Worm (Caenorhabditis elegans) whole organism, L4 larva: ENCODE measurements around the gene ZK669.2.
A peak's percentile ranks its signal among the peaks of the same experiment; 100 is the strongest.

Experiments
- F10B5.3 ChIP-seq: sonication (generic microtip); optimal IDR thresholded peaks from 2 replicates; lab custom pipeline; 2016; ENCODE audit warnings: mild to moderate bottlenecking, missing genetic modification characterization, missing compliant biosample characterization
- F26F4.8 ChIP-seq: fragments of 200-800 bp; sonication (Bioruptor generic); conservative IDR thresholded peaks from 2 replicates; pipeline ENCODE4 v1.3.6; 2022; ENCODE audit warnings: missing genetic modification characterization, missing compliant biosample characterization
- F37D6.2 ChIP-seq: sonication (generic microtip); optimal IDR thresholded peaks from 2 replicates; lab custom pipeline; 2016; ENCODE audit warnings: mild to moderate bottlenecking, missing genetic modification characterization, missing compliant biosample characterization
- F44E2.7 ChIP-seq: fragments of 200-800 bp; sonication (Bioruptor generic); IDR thresholded peaks from 2 replicates; pipeline ENCODE4 v2.1.2; 2022; ENCODE audit warnings: missing genetic modification characterization, missing compliant biosample characterization
- R02D3.7 ChIP-seq: fragments of 150-350 bp; sonication (generic microtip); optimal IDR thresholded peaks from 3 replicates; lab custom pipeline; 2014; ENCODE audit warnings: missing biosample characterization, missing genetic modification characterization
- T20F7.1 ChIP-seq: fragments of 200-800 bp; sonication (Bioruptor generic); optimal IDR thresholded peaks from 2 replicates; lab custom pipeline; 2018; ENCODE audit warnings: mild to moderate bottlenecking, missing genetic modification characterization, missing compliant biosample characterization
- T26A8.4 ChIP-seq: fragments of 200-800 bp; sonication (Bioruptor generic); IDR thresholded peaks from 2 replicates; pipeline ENCODE4 v1.3.6; 2022; ENCODE audit warnings: missing genetic modification characterization, missing compliant biosample characterization
- Y5F2A.4 ChIP-seq: fragments of 200-800 bp; sonication (Bioruptor generic); optimal IDR thresholded peaks from 2 replicates; lab custom pipeline; 2018; ENCODE audit warnings: mild to moderate bottlenecking, missing genetic modification characterization, missing compliant biosample characterization
- aha-1 ChIP-seq: fragments of 150-350 bp; peaks from one replicate; lab custom pipeline; 2014; ENCODE audit warnings: missing biosample characterization, missing genetic modification characterization
- attf-4 ChIP-seq: sonication (generic microtip); optimal IDR thresholded peaks from 3 replicates; lab custom pipeline; 2017; ENCODE audit warnings: missing biosample characterization, missing genetic modification characterization
- ceh-28 ChIP-seq: fragments of 150-350 bp; optimal IDR thresholded peaks from 2 replicates; lab custom pipeline; 2014; ENCODE audit warnings: missing biosample characterization, missing genetic modification reagents, missing genetic modification characterization
- ceh-44 ChIP-seq: fragments of 200-800 bp; sonication (Bioruptor generic); IDR thresholded peaks from 2 replicates; pipeline ENCODE4 v1.3.6; 2022; ENCODE audit warnings: missing genetic modification reagents, missing genetic modification characterization, missing compliant biosample characterization
- ceh-62 ChIP-seq: sonication (generic microtip); optimal IDR thresholded peaks from 2 replicates; lab custom pipeline; 2017; ENCODE audit warnings: missing biosample characterization, missing genetic modification characterization
- daf-16 ChIP-seq, 3 experiments: sonication (generic microtip); optimal IDR thresholded peaks; 2 replicates each; lab custom pipeline; 2016 to 2017; ENCODE audit warnings: missing genetic modification characterization in 3 of 3, missing genetic modification reagents in 3 of 3, mild to moderate bottlenecking in 2 of 3, missing compliant biosample characterization in 2 of 3, missing biosample characterization in 1 of 3, moderate library complexity in 1 of 3
- dmd-8 ChIP-seq: fragments of 200-800 bp; sonication (Bioruptor generic); IDR thresholded peaks from 2 replicates; pipeline ENCODE4 v1.3.6; 2022; ENCODE audit warnings: missing genetic modification characterization, missing compliant biosample characterization
- dpl-1 ChIP-seq: fragments of 150-350 bp; optimal IDR thresholded peaks from 2 replicates; lab custom pipeline; 2014; ENCODE audit warnings: missing biosample characterization, missing genetic modification reagents, missing genetic modification characterization
- dve-1 ChIP-seq: sonication (generic microtip); optimal IDR thresholded peaks from 2 replicates; lab custom pipeline; 2017; ENCODE audit warnings: antibody characterized with exemption, mild to moderate bottlenecking, missing genetic modification characterization, missing compliant biosample characterization; ENCODE audit not compliant: insufficient read depth
- egl-43 ChIP-seq: fragments of 200-800 bp; sonication (Bioruptor generic); IDR thresholded peaks from 2 replicates; pipeline ENCODE4 v1.3.6; 2022; ENCODE audit warnings: missing genetic modification reagents, missing genetic modification characterization, missing compliant biosample characterization
- fkh-10 ChIP-seq: fragments of 150-350 bp; optimal IDR thresholded peaks from 2 replicates; lab custom pipeline; 2014; ENCODE audit warnings: missing biosample characterization, missing genetic modification reagents, missing genetic modification characterization
- hlh-11 ChIP-seq: fragments of 200-800 bp; sonication (Bioruptor generic); optimal IDR thresholded peaks from 2 replicates; lab custom pipeline; 2018; ENCODE audit warnings: mild to moderate bottlenecking, missing genetic modification characterization, missing compliant biosample characterization
- hlh-30 ChIP-seq: sonication (generic microtip); optimal IDR thresholded peaks from 2 replicates; lab custom pipeline; 2017; ENCODE audit warnings: antibody characterized with exemption, mild to moderate bottlenecking, missing genetic modification characterization, missing compliant biosample characterization; ENCODE audit not compliant: insufficient read depth
- lim-7 ChIP-seq: fragments of 200-800 bp; sonication (Bioruptor generic); IDR thresholded peaks from 2 replicates; pipeline ENCODE4 v1.3.6; 2022; ENCODE audit warnings: missing genetic modification characterization, missing compliant biosample characterization
- lin-13 ChIP-seq: fragments of 150-350 bp; optimal IDR thresholded peaks from 2 replicates; lab custom pipeline; 2014; ENCODE audit warnings: missing biosample characterization, missing genetic modification reagents, missing genetic modification characterization
- lin-39 ChIP-seq: fragments of 150-350 bp; optimal IDR thresholded peaks from 2 replicates; lab custom pipeline; 2014; ENCODE audit warnings: missing biosample characterization, missing genetic modification reagents, missing genetic modification characterization
- lsy-2 ChIP-seq, 2 experiments: fragments of 150-350 bp in 1 of 2; sonication (generic microtip) in 1 of 2; optimal IDR thresholded peaks; 2 replicates each; lab custom pipeline; 2014 to 2017; ENCODE audit warnings: missing biosample characterization in 2 of 2, missing genetic modification characterization in 2 of 2
- mdl-1 ChIP-seq, 2 experiments: fragments of 150-350 bp in 1 of 2; sonication (generic microtip) in 1 of 2; optimal IDR thresholded peaks; 2 replicates each; lab custom pipeline; 2014 to 2017; ENCODE audit warnings: missing biosample characterization in 2 of 2, missing genetic modification characterization in 2 of 2
- mep-1 ChIP-seq: fragments of 150-350 bp; sonication (generic microtip); optimal IDR thresholded peaks from 3 replicates; lab custom pipeline; 2014; ENCODE audit warnings: missing biosample characterization, missing genetic modification characterization
- mes-2 ChIP-seq: sonication (generic microtip); optimal IDR thresholded peaks from 2 replicates; lab custom pipeline; 2016; ENCODE audit warnings: missing genotype, mild to moderate bottlenecking, missing genetic modification characterization, missing compliant biosample characterization; ENCODE audit not compliant: poor library complexity, severe bottlenecking
- mxl-3 ChIP-seq: fragments of 200-800 bp; sonication (Bioruptor generic); optimal IDR thresholded peaks from 2 replicates; lab custom pipeline; 2018; ENCODE audit warnings: mild to moderate bottlenecking, missing genetic modification characterization, missing compliant biosample characterization
- nhr-11 ChIP-seq: fragments of 150-350 bp; optimal IDR thresholded peaks from 2 replicates; lab custom pipeline; 2014; ENCODE audit warnings: missing biosample characterization, missing genetic modification characterization
- nhr-237 ChIP-seq: sonication (generic microtip); optimal IDR thresholded peaks from 2 replicates; lab custom pipeline; 2017; ENCODE audit warnings: missing biosample characterization, missing genetic modification characterization
- nhr-25 ChIP-seq: sonication (generic microtip); optimal IDR thresholded peaks from 2 replicates; lab custom pipeline; 2017; ENCODE audit warnings: missing genetic modification characterization, mild to moderate bottlenecking, missing compliant biosample characterization, antibody characterized with exemption, moderate library complexity, borderline replicate concordance; ENCODE audit not compliant: insufficient read depth
- nhr-28 ChIP-seq: fragments of 150-350 bp; optimal IDR thresholded peaks from 2 replicates; lab custom pipeline; 2014; ENCODE audit warnings: missing biosample characterization, missing genetic modification characterization
- nhr-42 ChIP-seq: fragments of 200-800 bp; sonication (Bioruptor generic); IDR thresholded peaks from 2 replicates; pipeline ENCODE4 v1.3.6; 2022; ENCODE audit warnings: missing genetic modification characterization, missing compliant biosample characterization
- nhr-48 ChIP-seq: sonication (generic microtip); optimal IDR thresholded peaks from 2 replicates; lab custom pipeline; 2016; ENCODE audit warnings: mild to moderate bottlenecking, missing genetic modification characterization, missing compliant biosample characterization
- nhr-6 ChIP-seq: fragments of 150-350 bp; optimal IDR thresholded peaks from 2 replicates; lab custom pipeline; 2014; ENCODE audit warnings: missing biosample characterization, missing genetic modification characterization
- nhr-77 ChIP-seq: fragments of 150-350 bp; optimal IDR thresholded peaks from 2 replicates; lab custom pipeline; 2014; ENCODE audit warnings: missing biosample characterization, missing genetic modification characterization
- php-3 ChIP-seq: fragments of 200-800 bp; sonication (Bioruptor generic); IDR thresholded peaks from 2 replicates; pipeline ENCODE4 v1.3.6; 2022; ENCODE audit warnings: missing genetic modification reagents, missing genetic modification characterization, missing compliant biosample characterization
- rbr-2 ChIP-seq: sonication (generic microtip); optimal IDR thresholded peaks from 2 replicates; lab custom pipeline; 2016; ENCODE audit warnings: missing genotype, missing genetic modification characterization, missing compliant biosample characterization
- saeg-2 ChIP-seq: fragments of 200-800 bp; sonication (Bioruptor generic); IDR thresholded peaks from 2 replicates; pipeline ENCODE4 v1.3.6; 2022; ENCODE audit warnings: missing genetic modification reagents, missing genetic modification characterization, missing compliant biosample characterization
- skn-1 ChIP-seq: fragments of 150-350 bp; optimal IDR thresholded peaks from 2 replicates; lab custom pipeline; 2014; ENCODE audit warnings: missing biosample characterization, missing genetic modification characterization
- snpc-4 ChIP-seq: fragments of 150-350 bp; optimal IDR thresholded peaks from 2 replicates; lab custom pipeline; 2014; ENCODE audit warnings: missing biosample characterization, missing genetic modification characterization
- spr-1 ChIP-seq: sonication (generic microtip); optimal IDR thresholded peaks from 2 replicates; lab custom pipeline; 2016; ENCODE audit warnings: mild to moderate bottlenecking, missing genetic modification characterization, missing compliant biosample characterization
- spr-3 ChIP-seq: fragments of 200-800 bp; sonication (Bioruptor generic); optimal IDR thresholded peaks from 2 replicates; lab custom pipeline; 2018; ENCODE audit warnings: mild to moderate bottlenecking, missing genetic modification characterization, missing compliant biosample characterization
- unc-39 ChIP-seq: sonication (generic microtip); optimal IDR thresholded peaks from 2 replicates; lab custom pipeline; 2017; ENCODE audit warnings: missing biosample characterization, missing genetic modification characterization
- vab-7 ChIP-seq: fragments of 200-800 bp; sonication (Bioruptor generic); IDR thresholded peaks from 2 replicates; pipeline ENCODE4 v1.3.6; 2022; ENCODE audit warnings: missing genetic modification reagents, missing genetic modification characterization, missing compliant biosample characterization
- zfp-2 ChIP-seq: sonication (generic microtip); optimal IDR thresholded peaks from 2 replicates; lab custom pipeline; 2016; ENCODE audit warnings: mild to moderate bottlenecking, missing genetic modification characterization, missing compliant biosample characterization
- zfp-3 ChIP-seq: fragments of 200-800 bp; sonication (Bioruptor generic); conservative IDR thresholded peaks from 2 replicates; pipeline ENCODE4 v1.3.6; 2022; ENCODE audit warnings: missing genetic modification reagents, missing genetic modification characterization, missing compliant biosample characterization
- zip-2 ChIP-seq: fragments of 150-350 bp; optimal IDR thresholded peaks from 2 replicates; lab custom pipeline; 2014; ENCODE audit warnings: missing biosample characterization, missing genetic modification characterization

The ZK669.2 gene

DNA sequence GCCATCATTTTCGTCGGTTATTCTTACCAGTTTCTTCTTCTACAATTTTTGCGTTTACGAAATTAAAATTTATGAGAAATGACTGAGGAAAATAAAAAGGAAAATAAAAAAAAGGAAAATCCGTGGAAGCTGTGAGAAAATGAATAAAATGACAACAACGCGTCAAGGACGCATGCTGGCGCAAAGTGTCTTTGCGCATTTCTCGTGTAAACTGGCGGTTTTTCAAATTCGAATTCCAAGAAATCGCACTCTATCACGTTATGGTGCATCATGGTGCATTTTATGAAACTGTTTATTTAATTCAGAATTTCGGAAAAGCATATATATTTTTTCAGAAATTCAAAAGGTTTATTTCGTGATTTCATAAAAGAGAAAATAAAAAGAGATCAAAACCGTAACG, 7.2 kb upstream of the ZK669.2 start, which contains the start of gene dbt-1 (continued):
- peak; percentile 76 for TF ChIP-seq F10B5.3 (tag; lab: Kevin White, UChicago)
- TF ChIP-seq R02D3.7 (tag; lab: Kevin White, UChicago): no peak
- TF ChIP-seq ceh-44 (GFP tag; lab: Robert Waterston, UW): no peak
- TF ChIP-seq zfp-2 (tag; lab: Kevin White, UChicago): no peak
- TF ChIP-seq spr-3 (GFP tag; lab: Kevin White, UChicago): peak; percentile 28
- TF ChIP-seq nhr-77 (tag; lab: Kevin White, UChicago): peak; percentile 18
- peak; percentile 48 for TF ChIP-seq lin-13 (GFP tag; lab: Kevin White, UChicago)
- TF ChIP-seq F44E2.7 (GFP tag; lab: Robert Waterston, UW): no peak
- no peak for TF ChIP-seq vab-7 (GFP tag; lab: Robert Waterston, UW)
- no peak for TF ChIP-seq snpc-4 (tag; lab: Kevin White, UChicago)
- TF ChIP-seq egl-43 (GFP tag; lab: Robert Waterston, UW): no peak
- no peak; the same call in 1 of the 2 replicates for TF ChIP-seq T26A8.4
- peak in 1 of 2 experiments; percentile 91 for TF ChIP-seq lsy-2 (tag; optimal IDR thresholded peaks at IDR 0.05; lab: Kevin White, UChicago)
- no peak for TF ChIP-seq ceh-28 (tag; lab: Kevin White, UChicago)
- peak; percentile 35 for TF ChIP-seq nhr-28 (tag; lab: Kevin White, UChicago)
- TF ChIP-seq nhr-48 (tag; lab: Kevin White, UChicago): peak; percentile 62
- peak; percentile 59 for TF ChIP-seq nhr-25 (tag; lab: Kevin White, UChicago)
- peak; percentile 57 for TF ChIP-seq nhr-11 (tag; lab: Kevin White, UChicago)
- peak; percentile 58 for TF ChIP-seq T20F7.1
- peak in 1 of 2 experiments; percentile 50 for TF ChIP-seq mdl-1 (tag; optimal IDR thresholded peaks at IDR 0.05; lab: Kevin White, UChicago)
- TF ChIP-seq spr-1 (tag; lab: Kevin White, UChicago): peak; percentile 15
- TF ChIP-seq zip-2: peak; percentile 70
- TF ChIP-seq nhr-42 (GFP tag; lab: Robert Waterston, UW): no peak
- TF ChIP-seq fkh-10 (GFP tag; lab: Kevin White, UChicago): no peak
- no peak for TF ChIP-seq lim-7 (GFP tag; lab: Robert Waterston, UW)
- TF ChIP-seq F26F4.8 (GFP tag; lab: Robert Waterston, UW): no peak
- TF ChIP-seq zfp-3 (GFP tag; lab: Robert Waterston, UW): no peak
- peak; percentile 52 for TF ChIP-seq nhr-6 (tag; lab: Kevin White, UChicago)
- TF ChIP-seq F37D6.2 (tag; lab: Kevin White, UChicago): peak; percentile 38
- peak; percentile 53 for TF ChIP-seq hlh-30 (tag; lab: Kevin White, UChicago)
- TF ChIP-seq skn-1 (tag; lab: Kevin White, UChicago): no peak
- TF ChIP-seq php-3 (GFP tag; lab: Robert Waterston, UW): 0 out of 2 replicates have a peak, but pooled peaks have one; percentile 18
- peak; percentile 72 for TF ChIP-seq rbr-2 (tag; lab: Kevin White, UChicago)
- no peak for TF ChIP-seq dmd-8 (GFP tag; lab: Robert Waterston, UW)
- no peak for TF ChIP-seq nhr-237 (tag; lab: Kevin White, UChicago)
- TF ChIP-seq lin-39: no peak

DNA sequence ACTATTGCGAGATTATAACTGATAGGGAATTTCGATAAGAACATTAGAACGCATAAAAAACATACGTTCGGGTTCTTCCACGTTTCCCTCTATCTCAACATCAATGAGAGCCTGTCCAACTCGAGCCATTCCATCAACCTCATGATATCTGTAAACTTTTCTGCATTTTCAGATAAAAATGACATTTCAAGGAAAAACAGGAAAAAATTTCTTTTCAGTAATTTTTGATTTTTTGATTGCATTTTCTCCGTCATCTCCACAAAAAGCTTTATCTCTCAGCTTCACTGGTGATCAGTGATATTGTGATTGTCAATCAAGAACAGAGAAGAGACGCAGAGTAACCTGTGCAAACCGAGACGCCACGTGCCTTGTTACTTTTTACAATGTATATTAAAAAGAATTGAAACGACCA, 6.4 kb upstream of the ZK669.2 start:
- TF ChIP-seq ceh-62 (tag; lab: Kevin White, UChicago) (no peak), unc-39 (no peak), mep-1 (tag; lab: Kevin White, UChicago) (no peak), daf-16 (GFP tag; optimal IDR thresholded peaks at IDR 0.05; lab: Kevin White, UChicago) (no peak), daf-16 (tag; optimal IDR thresholded peaks at IDR 0.05; lab: Kevin White, UChicago) (peak; percentile 39), nhr-28 (tag; lab: Kevin White, UChicago) (peak; percentile 5), mes-2 (tag; lab: Kevin White, UChicago) (peak; percentile 15), attf-4 (no peak), T26A8.4 (no peak), nhr-48 (tag; lab: Kevin White, UChicago) (peak; percentile 73), hlh-30 (tag; lab: Kevin White, UChicago) (peak; percentile 61), T20F7.1 (peak; percentile 58), snpc-4 (tag; lab: Kevin White, UChicago) (no peak), dpl-1 (GFP tag; lab: Kevin White, UChicago) (peak; percentile 33), aha-1 (peak; percentile 94), hlh-11 (tag; lab: Kevin White, UChicago) (peak; percentile 77), mxl-3 (peak; percentile 61), R02D3.7 (tag; lab: Kevin White, UChicago) (no peak), vab-7 (GFP tag; lab: Robert Waterston, UW) (no peak), dve-1 (tag; lab: Kevin White, UChicago) (peak; percentile 66), Y5F2A.4 (no peak), php-3 (GFP tag; lab: Robert Waterston, UW) (peak; percentile 62; the same call in 1 of the 2 replicates), saeg-2 (GFP tag; lab: Robert Waterston, UW) (no peak)
